Worm (Caenorhabditis elegans) whole organism, L4 larva: Measurements from ENCODE around the gene aqp-2.

Experiments
- F10B5.3 ChIP-seq: sonication (generic microtip); optimal IDR thresholded peaks from 2 replicates; lab custom pipeline; 2016; ENCODE audit warnings: mild to moderate bottlenecking, missing genetic modification characterization, missing compliant biosample characterization
- daf-16 ChIP-seq, 3 experiments: sonication (generic microtip); optimal IDR thresholded peaks; 2 replicates each; lab custom pipeline; 2016 to 2017; ENCODE audit warnings: missing genetic modification characterization in 3 of 3, missing genetic modification reagents in 3 of 3, mild to moderate bottlenecking in 2 of 3, missing compliant biosample characterization in 2 of 3, missing biosample characterization in 1 of 3, moderate library complexity in 1 of 3
- dmd-8 ChIP-seq: fragments of 200-800 bp; sonication (Bioruptor generic); IDR thresholded peaks from 2 replicates; pipeline ENCODE4 v1.3.6; 2022; ENCODE audit warnings: missing genetic modification characterization, missing compliant biosample characterization
- lin-15B ChIP-seq: fragments of 150-350 bp; sonication (generic microtip); optimal IDR thresholded peaks from 3 replicates; lab custom pipeline; 2014; ENCODE audit warnings: missing biosample characterization, missing genetic modification characterization
- lsy-2 ChIP-seq, 2 experiments: fragments of 150-350 bp in 1 of 2; sonication (generic microtip) in 1 of 2; optimal IDR thresholded peaks; 2 replicates each; lab custom pipeline; 2014 to 2017; ENCODE audit warnings: missing biosample characterization in 2 of 2, missing genetic modification characterization in 2 of 2
- madf-9 ChIP-seq: fragments of 200-800 bp; sonication (Bioruptor generic); conservative IDR thresholded peaks from 2 replicates; pipeline ENCODE4 v1.3.6; 2022; ENCODE audit warnings: missing genetic modification reagents, missing genetic modification characterization, missing compliant biosample characterization
- nhr-77 ChIP-seq: fragments of 150-350 bp; optimal IDR thresholded peaks from 2 replicates; lab custom pipeline; 2014; ENCODE audit warnings: missing biosample characterization, missing genetic modification characterization
- unc-130 ChIP-seq: sonication (generic microtip); optimal IDR thresholded peaks from 2 replicates; lab custom pipeline; 2016; ENCODE audit warnings: missing genetic modification reagents, missing genetic modification characterization, missing compliant biosample characterization
- ztf-11 ChIP-seq: fragments of 150-350 bp; optimal IDR thresholded peaks from 2 replicates; lab custom pipeline; 2014; ENCODE audit warnings: missing biosample characterization, missing genetic modification characterization

ce11 chrII:9236283-9236682 lies 25.5 kb downstream of the aqp-2 start, which contains the start of gene T26C5.3:
- TF ChIP-seq lin-15B (tag; lab: Kevin White, UChicago): no peak
- TF ChIP-seq lsy-2 (tag; optimal IDR thresholded peaks at IDR 0.05; lab: Kevin White, UChicago): no peak
- no peak for TF ChIP-seq unc-130 (GFP tag; lab: Kevin White, UChicago)
- no peak for TF ChIP-seq nhr-77 (tag; lab: Kevin White, UChicago)
- no peak for TF ChIP-seq daf-16 (GFP tag; optimal IDR thresholded peaks at IDR 0.05; lab: Kevin White, UChicago)
- no peak for TF ChIP-seq daf-16 (tag; optimal IDR thresholded peaks at IDR 0.05; lab: Kevin White, UChicago)
- TF ChIP-seq madf-9 (GFP tag; lab: Robert Waterston, UW): no peak
- TF ChIP-seq ztf-11 (tag; lab: Kevin White, UChicago): no peak
- no peak for TF ChIP-seq F10B5.3
- TF ChIP-seq dmd-8 (GFP tag; lab: Robert Waterston, UW): no peak
